Fruit fly (Drosophila melanogaster) whole organism: ENCODE data around the gene CG32248.

ENCODE experiments used
- CG8478 ChIP-seq: fragments of >200 bp; optimal IDR thresholded peaks from 2 replicates; lab custom pipeline; 2018; ENCODE audit warnings: inconsistent platforms
- Dll ChIP-seq: fragments of >200 bp; optimal IDR thresholded peaks from 2 replicates; lab custom pipeline; 2017
- EcR ChIP-seq, 2 experiments: fragments of >200 bp; optimal IDR thresholded peaks; 2 replicates each; lab custom pipeline; 2017; ENCODE audit warnings: missing biosample characterization in 2 of 2, missing genetic modification characterization in 2 of 2, missing genetic modification reagents in 2 of 2
- pan ChIP-seq: fragments of >200 bp; optimal IDR thresholded peaks from 2 replicates; lab custom pipeline; 2017
- psq ChIP-seq: fragments of >200 bp; optimal IDR thresholded peaks from 2 replicates; lab custom pipeline; 2017
- usp ChIP-seq: fragments of >200 bp; optimal IDR thresholded peaks from 2 replicates; lab custom pipeline; 2017; ENCODE audit warnings: missing biosample characterization, missing genetic modification characterization, mixed read lengths

dm6 chr3L:4460307-4461088 is 11.1 kb upstream of the CG32248 start, which contains the start of gene CG15022:
- TF ChIP-seq EcR (GFP tag; optimal IDR thresholded peaks at IDR 0.05; lab: Kevin White, UChicago) (no peak), usp (GFP tag; lab: Kevin White, UChicago) (no peak), CG8478 (lab: Kevin White, UChicago) (no peak), pan (lab: Kevin White, UChicago) (no peak), psq (lab: Kevin White, UChicago) (no peak), Dll (lab: Kevin White, UChicago) (no peak)
